Fruit fly (Drosophila melanogaster) whole organism, prepupa: ENCODE data around the gene CG1983.

Source experiments
- CG34406 ChIP-seq: fragments of 200-800 bp; sonication (Bioruptor generic); optimal IDR thresholded peaks from 3 replicates; lab custom pipeline; 2016; ENCODE audit warnings: missing biosample characterization, missing genetic modification characterization
- Ets96B ChIP-seq: fragments of 200-800 bp; optimal IDR thresholded peaks from 2 replicates; lab custom pipeline; 2019; ENCODE audit warnings: missing biosample characterization, mild to moderate bottlenecking, missing genetic modification characterization, moderate library complexity
- Sox102F ChIP-seq: fragments of 200-800 bp; sonication (Bioruptor generic); optimal IDR thresholded peaks from 2 replicates; lab custom pipeline; 2016; ENCODE audit warnings: missing biosample characterization, mild to moderate bottlenecking, missing genetic modification characterization

- no peak for TF ChIP-seq CG34406
- no peak for TF ChIP-seq Ets96B (tag; lab: Kevin White, UChicago)
- no peak for TF ChIP-seq Sox102F (GFP tag; lab: Kevin White, UChicago)
Observed at dm6 chr3R:30202898-30203103, 25.3 kb upstream of the CG1983 start, which contains the start of gene CG9743.
